Worm (Caenorhabditis elegans) whole organism, L4 larva: ENCODE measurements around the gene frpr-19.
A peak's percentile ranks its signal among the peaks of the same experiment; 100 is the strongest.

Source experiments
- F26F4.8 ChIP-seq: fragments of 200-800 bp; sonication (Bioruptor generic); conservative IDR thresholded peaks from 2 replicates; pipeline ENCODE4 v1.3.6; 2022; ENCODE audit warnings: missing genetic modification characterization, missing compliant biosample characterization
- F37D6.2 ChIP-seq: sonication (generic microtip); optimal IDR thresholded peaks from 2 replicates; lab custom pipeline; 2016; ENCODE audit warnings: mild to moderate bottlenecking, missing genetic modification characterization, missing compliant biosample characterization
- lin-39 ChIP-seq: fragments of 150-350 bp; optimal IDR thresholded peaks from 2 replicates; lab custom pipeline; 2014; ENCODE audit warnings: missing biosample characterization, missing genetic modification reagents, missing genetic modification characterization
- mdl-1 ChIP-seq, 2 experiments: fragments of 150-350 bp in 1 of 2; sonication (generic microtip) in 1 of 2; optimal IDR thresholded peaks; 2 replicates each; lab custom pipeline; 2014 to 2017; ENCODE audit warnings: missing biosample characterization in 2 of 2, missing genetic modification characterization in 2 of 2
- mep-1 ChIP-seq: fragments of 150-350 bp; sonication (generic microtip); optimal IDR thresholded peaks from 3 replicates; lab custom pipeline; 2014; ENCODE audit warnings: missing biosample characterization, missing genetic modification characterization
- nhr-6 ChIP-seq: fragments of 150-350 bp; optimal IDR thresholded peaks from 2 replicates; lab custom pipeline; 2014; ENCODE audit warnings: missing biosample characterization, missing genetic modification characterization
- nhr-76 ChIP-seq: fragments of 150-350 bp; optimal IDR thresholded peaks from 2 replicates; lab custom pipeline; 2014; ENCODE audit warnings: missing biosample characterization, missing genetic modification characterization
- pha-4 ChIP-seq, 2 experiments: fragments of 150-350 bp in 1 of 2; fragments of 200-800 bp in 1 of 2; sonication (Bioruptor generic) in 1 of 2; IDR thresholded peaks in 1 of 2; optimal IDR thresholded peaks in 1 of 2; 2 replicates each; pipeline versions ENCODE4 v1.3.6 to Lab custom; 2014 to 2022; ENCODE audit warnings: missing genetic modification characterization in 2 of 2, missing genetic modification reagents in 2 of 2, missing biosample characterization in 1 of 2, missing compliant biosample characterization in 1 of 2
- snpc-4 ChIP-seq: fragments of 150-350 bp; optimal IDR thresholded peaks from 2 replicates; lab custom pipeline; 2014; ENCODE audit warnings: missing biosample characterization, missing genetic modification characterization
- tra-1 ChIP-seq: fragments of 200-800 bp; sonication (Bioruptor generic); IDR thresholded peaks from 2 replicates; pipeline ENCODE4 v1.3.6; 2022; ENCODE audit warnings: missing genetic modification reagents, missing genetic modification characterization, missing compliant biosample characterization
- unc-130 ChIP-seq: sonication (generic microtip); optimal IDR thresholded peaks from 2 replicates; lab custom pipeline; 2016; ENCODE audit warnings: missing genetic modification reagents, missing genetic modification characterization, missing compliant biosample characterization
- zag-1 ChIP-seq: fragments of 150-350 bp; optimal IDR thresholded peaks from 2 replicates; lab custom pipeline; 2014; ENCODE audit warnings: missing biosample characterization, missing genetic modification characterization

DNA sequence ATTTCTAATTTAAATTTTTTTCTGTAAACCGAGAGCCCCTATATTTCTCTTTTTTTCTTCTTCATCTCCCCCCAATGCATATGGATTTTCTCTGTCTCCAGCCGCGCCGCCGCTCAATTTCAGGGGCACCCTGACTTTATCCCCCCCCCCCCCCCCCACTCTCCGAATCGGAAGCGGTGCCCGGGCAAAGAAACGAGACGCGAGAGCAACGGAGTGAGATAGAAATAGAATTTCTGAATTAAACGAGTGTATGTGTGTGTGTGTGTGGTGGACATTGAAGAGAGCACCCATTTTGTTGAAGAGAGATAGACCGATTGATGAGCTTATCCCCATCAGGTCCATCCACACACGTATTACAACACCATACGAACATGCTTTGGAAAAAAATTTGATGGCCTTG is 44.3 kb upstream of the frpr-19 start:
- TF ChIP-seq pha-4 (GFP tag; IDR thresholded peaks at IDR 0.05; lab: Robert Waterston, UW) (no peak), pha-4 (tag; optimal IDR thresholded peaks at IDR 0.05; lab: Kevin White, UChicago) (no peak), snpc-4 (tag; lab: Kevin White, UChicago) (no peak), nhr-6 (tag; lab: Kevin White, UChicago) (no peak), tra-1 (GFP tag; lab: Robert Waterston, UW) (no peak), lin-39 (tag; lab: Kevin White, UChicago) (no peak), mep-1 (tag; lab: Kevin White, UChicago) (peak; percentile 0), zag-1 (no peak), F26F4.8 (GFP tag; lab: Robert Waterston, UW) (no peak), mdl-1 (tag; optimal IDR thresholded peaks at IDR 0.05; lab: Kevin White, UChicago) (no peak), unc-130 (GFP tag; lab: Kevin White, UChicago) (no peak), nhr-76 (no peak), F37D6.2 (no peak)
